Worm (Caenorhabditis elegans) whole organism, L4 larva: ENCODE results near the gene C06A6.4.
A peak's percentile ranks its signal among the peaks of the same experiment; 100 is the strongest.

Experiments used
- D1046.2 ChIP-seq: fragments of 200-800 bp; sonication (Bioruptor generic); IDR thresholded peaks from 2 replicates; pipeline ENCODE4 v1.3.6; 2022; ENCODE audit warnings: missing genetic modification characterization, missing compliant biosample characterization
- F26F4.8 ChIP-seq: fragments of 200-800 bp; sonication (Bioruptor generic); conservative IDR thresholded peaks from 2 replicates; pipeline ENCODE4 v1.3.6; 2022; ENCODE audit warnings: missing genetic modification characterization, missing compliant biosample characterization
- F49E8.2 ChIP-seq: sonication (generic microtip); optimal IDR thresholded peaks from 2 replicates; lab custom pipeline; 2016; ENCODE audit warnings: missing compliant biosample characterization, mild to moderate bottlenecking, missing genetic modification characterization, borderline replicate concordance
- Y105C5A.15 ChIP-seq: fragments of 200-800 bp; sonication (Bioruptor generic); IDR thresholded peaks from 2 replicates; pipeline ENCODE4 v1.3.6; 2022; ENCODE audit warnings: missing genetic modification characterization, missing compliant biosample characterization
- Y48G9A.11 ChIP-seq: fragments of 200-800 bp; sonication (Bioruptor generic); IDR thresholded peaks from 2 replicates; pipeline ENCODE4 v1.3.6; 2022; ENCODE audit warnings: missing genetic modification reagents, missing genetic modification characterization, missing compliant biosample characterization
- ZK337.2 ChIP-seq: fragments of 200-800 bp; sonication (Bioruptor generic); IDR thresholded peaks from 2 replicates; pipeline ENCODE4 v1.3.6; 2022; ENCODE audit warnings: missing genetic modification reagents, missing genetic modification characterization, missing compliant biosample characterization
- aha-1 ChIP-seq: fragments of 150-350 bp; peaks from one replicate; lab custom pipeline; 2014; ENCODE audit warnings: missing biosample characterization, missing genetic modification characterization
- ceh-20 ChIP-seq: fragments of 200-800 bp; sonication (Bioruptor generic); IDR thresholded peaks from 2 replicates; pipeline ENCODE4 v1.3.6; 2022; ENCODE audit warnings: missing genetic modification reagents, missing genetic modification characterization, missing compliant biosample characterization
- ceh-44 ChIP-seq: fragments of 200-800 bp; sonication (Bioruptor generic); IDR thresholded peaks from 2 replicates; pipeline ENCODE4 v1.3.6; 2022; ENCODE audit warnings: missing genetic modification reagents, missing genetic modification characterization, missing compliant biosample characterization
- daf-12 ChIP-seq: fragments of 150-350 bp; optimal IDR thresholded peaks from 2 replicates; lab custom pipeline; 2014; ENCODE audit warnings: missing biosample characterization, missing genetic modification reagents, missing genetic modification characterization
- daf-16 ChIP-seq, 3 experiments: sonication (generic microtip); optimal IDR thresholded peaks; 2 replicates each; lab custom pipeline; 2016 to 2017; ENCODE audit warnings: missing genetic modification characterization in 3 of 3, missing genetic modification reagents in 3 of 3, mild to moderate bottlenecking in 2 of 3, missing compliant biosample characterization in 2 of 3, missing biosample characterization in 1 of 3, moderate library complexity in 1 of 3
- daf-19 ChIP-seq: fragments of 200-800 bp; sonication (Bioruptor generic); conservative IDR thresholded peaks from 2 replicates; pipeline ENCODE4 v1.3.6; 2022; ENCODE audit warnings: missing genetic modification characterization, missing compliant biosample characterization
- dmd-6 ChIP-seq: fragments of 200-800 bp; sonication (Bioruptor generic); IDR thresholded peaks from 2 replicates; pipeline ENCODE4 v1.3.6; 2022; ENCODE audit warnings: missing genetic modification reagents, missing genetic modification characterization, missing compliant biosample characterization
- dmd-8 ChIP-seq: fragments of 200-800 bp; sonication (Bioruptor generic); IDR thresholded peaks from 2 replicates; pipeline ENCODE4 v1.3.6; 2022; ENCODE audit warnings: missing genetic modification characterization, missing compliant biosample characterization
- dpl-1 ChIP-seq: fragments of 150-350 bp; optimal IDR thresholded peaks from 2 replicates; lab custom pipeline; 2014; ENCODE audit warnings: missing biosample characterization, missing genetic modification reagents, missing genetic modification characterization
- dve-1 ChIP-seq: sonication (generic microtip); optimal IDR thresholded peaks from 2 replicates; lab custom pipeline; 2017; ENCODE audit warnings: antibody characterized with exemption, mild to moderate bottlenecking, missing genetic modification characterization, missing compliant biosample characterization; ENCODE audit not compliant: insufficient read depth
- egl-43 ChIP-seq: fragments of 200-800 bp; sonication (Bioruptor generic); IDR thresholded peaks from 2 replicates; pipeline ENCODE4 v1.3.6; 2022; ENCODE audit warnings: missing genetic modification reagents, missing genetic modification characterization, missing compliant biosample characterization
- fkh-10 ChIP-seq: fragments of 150-350 bp; optimal IDR thresholded peaks from 2 replicates; lab custom pipeline; 2014; ENCODE audit warnings: missing biosample characterization, missing genetic modification reagents, missing genetic modification characterization
- fos-1 ChIP-seq: fragments of 150-350 bp; optimal IDR thresholded peaks from 2 replicates; lab custom pipeline; 2014; ENCODE audit warnings: missing biosample characterization, missing genetic modification characterization
- hif-1 ChIP-seq, 2 experiments: sonication (generic microtip); optimal IDR thresholded peaks; 2 replicates each; lab custom pipeline; 2016 to 2017; ENCODE audit warnings: missing compliant biosample characterization in 2 of 2, missing genetic modification characterization in 2 of 2, missing genetic modification reagents in 2 of 2, missing genotype in 2 of 2, mild to moderate bottlenecking in 1 of 2
- hlh-11 ChIP-seq: fragments of 200-800 bp; sonication (Bioruptor generic); optimal IDR thresholded peaks from 2 replicates; lab custom pipeline; 2018; ENCODE audit warnings: mild to moderate bottlenecking, missing genetic modification characterization, missing compliant biosample characterization
- hmg-1.1 ChIP-seq: fragments of 200-800 bp; sonication (Bioruptor generic); IDR thresholded peaks from 2 replicates; pipeline ENCODE4 v1.3.6; 2022; ENCODE audit warnings: missing genetic modification reagents, missing genetic modification characterization, missing compliant biosample characterization
- lim-7 ChIP-seq: fragments of 200-800 bp; sonication (Bioruptor generic); IDR thresholded peaks from 2 replicates; pipeline ENCODE4 v1.3.6; 2022; ENCODE audit warnings: missing genetic modification characterization, missing compliant biosample characterization
- lin-1 ChIP-seq: fragments of 200-800 bp; sonication (Bioruptor generic); IDR thresholded peaks from 2 replicates; pipeline ENCODE4 v1.3.6; 2022; ENCODE audit warnings: missing genetic modification reagents, missing genetic modification characterization, missing compliant biosample characterization
- lin-13 ChIP-seq: fragments of 150-350 bp; optimal IDR thresholded peaks from 2 replicates; lab custom pipeline; 2014; ENCODE audit warnings: missing biosample characterization, missing genetic modification reagents, missing genetic modification characterization
- lin-38 ChIP-seq: fragments of 200-800 bp; sonication (Bioruptor generic); IDR thresholded peaks from 2 replicates; pipeline ENCODE4 v1.3.6; 2022; ENCODE audit warnings: missing genetic modification reagents, missing genetic modification characterization, missing compliant biosample characterization
- lin-39 ChIP-seq: fragments of 150-350 bp; optimal IDR thresholded peaks from 2 replicates; lab custom pipeline; 2014; ENCODE audit warnings: missing biosample characterization, missing genetic modification reagents, missing genetic modification characterization
- lsy-2 ChIP-seq, 2 experiments: fragments of 150-350 bp in 1 of 2; sonication (generic microtip) in 1 of 2; optimal IDR thresholded peaks; 2 replicates each; lab custom pipeline; 2014 to 2017; ENCODE audit warnings: missing biosample characterization in 2 of 2, missing genetic modification characterization in 2 of 2
- madf-5 ChIP-seq, 2 experiments: fragments of 200-800 bp; sonication (Bioruptor generic); IDR thresholded peaks; 2 replicates each; pipeline ENCODE4 v1.3.6; 2022; ENCODE audit warnings: missing compliant biosample characterization in 2 of 2, missing genetic modification characterization in 2 of 2
- madf-9 ChIP-seq: fragments of 200-800 bp; sonication (Bioruptor generic); conservative IDR thresholded peaks from 2 replicates; pipeline ENCODE4 v1.3.6; 2022; ENCODE audit warnings: missing genetic modification reagents, missing genetic modification characterization, missing compliant biosample characterization
- mep-1 ChIP-seq: fragments of 150-350 bp; sonication (generic microtip); optimal IDR thresholded peaks from 3 replicates; lab custom pipeline; 2014; ENCODE audit warnings: missing biosample characterization, missing genetic modification characterization
- mes-2 ChIP-seq: sonication (generic microtip); optimal IDR thresholded peaks from 2 replicates; lab custom pipeline; 2016; ENCODE audit warnings: missing genotype, mild to moderate bottlenecking, missing genetic modification characterization, missing compliant biosample characterization; ENCODE audit not compliant: poor library complexity, severe bottlenecking
- mxl-2 ChIP-seq: fragments of 200-800 bp; sonication (Bioruptor generic); conservative IDR thresholded peaks from 2 replicates; pipeline ENCODE4 v1.3.6; 2022; ENCODE audit warnings: missing genetic modification reagents, missing genetic modification characterization, missing compliant biosample characterization
- mxl-3 ChIP-seq: fragments of 200-800 bp; sonication (Bioruptor generic); optimal IDR thresholded peaks from 2 replicates; lab custom pipeline; 2018; ENCODE audit warnings: mild to moderate bottlenecking, missing genetic modification characterization, missing compliant biosample characterization
- nhr-102 ChIP-seq: sonication (generic microtip); optimal IDR thresholded peaks from 2 replicates; lab custom pipeline; 2016; ENCODE audit warnings: mild to moderate bottlenecking, missing genetic modification characterization, moderate library complexity, missing compliant biosample characterization
- nhr-111 ChIP-seq: fragments of 200-800 bp; sonication (Bioruptor generic); optimal IDR thresholded peaks from 2 replicates; lab custom pipeline; 2018; ENCODE audit warnings: mild to moderate bottlenecking, missing genetic modification characterization, missing compliant biosample characterization
- nhr-28 ChIP-seq: fragments of 150-350 bp; optimal IDR thresholded peaks from 2 replicates; lab custom pipeline; 2014; ENCODE audit warnings: missing biosample characterization, missing genetic modification characterization
- nhr-6 ChIP-seq: fragments of 150-350 bp; optimal IDR thresholded peaks from 2 replicates; lab custom pipeline; 2014; ENCODE audit warnings: missing biosample characterization, missing genetic modification characterization
- php-3 ChIP-seq: fragments of 200-800 bp; sonication (Bioruptor generic); IDR thresholded peaks from 2 replicates; pipeline ENCODE4 v1.3.6; 2022; ENCODE audit warnings: missing genetic modification reagents, missing genetic modification characterization, missing compliant biosample characterization
- pqm-1 ChIP-seq: sonication (generic microtip); optimal IDR thresholded peaks from 2 replicates; lab custom pipeline; 2017; ENCODE audit warnings: missing biosample characterization, missing genetic modification characterization
- snpc-1.2 ChIP-seq: fragments of 200-800 bp; sonication (Bioruptor generic); IDR thresholded peaks from 2 replicates; pipeline ENCODE4 v1.3.6; 2022; ENCODE audit warnings: missing genetic modification reagents, missing genetic modification characterization, missing compliant biosample characterization
- spr-1 ChIP-seq: sonication (generic microtip); optimal IDR thresholded peaks from 2 replicates; lab custom pipeline; 2016; ENCODE audit warnings: mild to moderate bottlenecking, missing genetic modification characterization, missing compliant biosample characterization
- unc-130 ChIP-seq: sonication (generic microtip); optimal IDR thresholded peaks from 2 replicates; lab custom pipeline; 2016; ENCODE audit warnings: missing genetic modification reagents, missing genetic modification characterization, missing compliant biosample characterization
- zfp-2 ChIP-seq: sonication (generic microtip); optimal IDR thresholded peaks from 2 replicates; lab custom pipeline; 2016; ENCODE audit warnings: mild to moderate bottlenecking, missing genetic modification characterization, missing compliant biosample characterization
- zfp-3 ChIP-seq: fragments of 200-800 bp; sonication (Bioruptor generic); conservative IDR thresholded peaks from 2 replicates; pipeline ENCODE4 v1.3.6; 2022; ENCODE audit warnings: missing genetic modification reagents, missing genetic modification characterization, missing compliant biosample characterization
- zip-11 ChIP-seq: fragments of 200-800 bp; sonication (Bioruptor generic); IDR thresholded peaks from 2 replicates; pipeline ENCODE4 v1.3.6; 2022; ENCODE audit warnings: missing genetic modification characterization, missing compliant biosample characterization

C06A6.4 gene

DNA sequence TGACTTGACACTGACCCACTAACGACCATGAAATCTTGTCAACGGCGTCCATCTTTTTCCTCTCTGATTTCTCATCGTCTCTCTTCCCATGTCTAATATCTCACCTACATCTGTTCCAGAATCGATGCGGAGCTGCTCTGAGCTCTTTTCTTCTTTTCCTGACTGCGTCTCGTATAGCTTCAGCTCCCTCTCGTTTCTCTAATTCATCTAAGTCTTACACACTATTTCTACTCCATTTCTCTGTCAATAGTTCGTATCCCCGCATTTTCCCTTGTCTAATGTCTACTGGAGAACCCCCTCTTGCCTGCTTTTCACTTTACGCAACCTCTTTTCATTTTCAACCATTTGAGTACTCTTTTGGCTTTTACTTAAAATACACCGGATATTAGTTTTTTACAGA, 11.2 kb downstream of the C06A6.4 start, which contains the start of gene ric-3 (continued):
- no peak for TF ChIP-seq D1046.2
- no peak for TF ChIP-seq ZK337.2 (GFP tag; lab: Robert Waterston, UW)
- TF ChIP-seq zfp-3 (GFP tag; lab: Robert Waterston, UW) = no peak
- TF ChIP-seq lin-39 = no peak
- TF ChIP-seq pqm-1 (tag; lab: Kevin White, UChicago) = no peak
- TF ChIP-seq egl-43 = no peak
- TF ChIP-seq dve-1 = no peak
- no peak for TF ChIP-seq php-3
- no peak for TF ChIP-seq F26F4.8 (GFP tag; lab: Robert Waterston, UW)
- TF ChIP-seq daf-19 = no peak
- no peak for TF ChIP-seq F49E8.2 (tag; lab: Kevin White, UChicago)
- TF ChIP-seq daf-12 (tag; lab: Kevin White, UChicago) = no peak
- no peak for TF ChIP-seq Y105C5A.15 (GFP tag; lab: Robert Waterston, UW)
- no peak for TF ChIP-seq zfp-2 (tag; lab: Kevin White, UChicago)
- no peak for TF ChIP-seq lin-1 (GFP tag; lab: Robert Waterston, UW)

DNA sequence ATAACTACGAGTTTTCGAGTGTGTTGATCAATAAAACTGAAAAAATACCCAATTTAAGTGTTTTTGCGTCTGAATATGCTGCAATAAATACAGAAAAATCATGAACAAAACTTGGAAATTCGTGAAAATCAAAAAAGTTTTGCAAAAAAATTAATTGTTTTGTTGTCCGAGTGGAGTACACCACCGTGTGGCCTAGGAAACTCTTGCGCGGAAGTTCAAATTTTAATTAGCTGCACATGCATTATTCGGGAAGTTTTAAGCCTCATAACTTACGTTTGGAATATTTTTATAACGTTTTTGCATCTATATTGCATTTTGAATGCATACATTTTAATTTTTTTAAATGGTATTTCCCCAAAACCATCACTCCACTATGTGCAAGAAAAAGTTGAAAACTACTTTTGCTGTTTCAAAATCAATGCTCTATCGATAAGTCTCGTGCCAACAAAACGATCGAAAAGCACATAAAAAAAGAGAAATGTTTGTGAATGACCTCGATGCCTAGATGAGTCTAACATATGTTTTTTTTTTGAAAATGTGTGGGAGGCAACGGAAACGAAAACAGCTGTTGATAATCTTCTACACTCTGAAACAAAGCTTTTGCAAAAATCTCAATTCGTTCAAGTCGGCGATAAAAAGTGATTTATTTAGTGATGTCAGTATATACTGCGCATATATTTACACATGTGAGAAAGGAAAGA, 12.5 kb downstream of the C06A6.4 start:
- TF ChIP-seq dmd-6 (peak; percentile 38; the same call in 1 of the 2 replicates), ceh-44 (GFP tag; lab: Robert Waterston, UW) (no peak), daf-16 (GFP tag; optimal IDR thresholded peaks at IDR 0.05; lab: Kevin White, UChicago) (no peak), daf-16 (tag; optimal IDR thresholded peaks at IDR 0.05; lab: Kevin White, UChicago) (peak; percentile 24), lsy-2 (tag; optimal IDR thresholded peaks at IDR 0.05; lab: Kevin White, UChicago) (peak in 1 of 2 experiments; percentile 45), aha-1 (tag; lab: Kevin White, UChicago) (peak; percentile 60), unc-130 (peak; percentile 62), Y48G9A.11 (peak; percentile 50; the same call in 1 of the 2 replicates), nhr-28 (tag; lab: Kevin White, UChicago) (peak; percentile 32), lin-38 (peak; percentile 40), ZK337.2 (GFP tag; lab: Robert Waterston, UW) (peak; percentile 49; the same call in 1 of the 2 replicates), zip-11 (GFP tag; lab: Robert Waterston, UW) (no peak), dpl-1 (GFP tag; lab: Kevin White, UChicago) (peak; percentile 83), snpc-1.2 (GFP tag; lab: Robert Waterston, UW) (0 out of 2 replicates have a peak, but pooled peaks have one; percentile 25), hlh-11 (tag; lab: Kevin White, UChicago) (peak; percentile 29), nhr-111 (no peak), mes-2 (tag; lab: Kevin White, UChicago) (peak; percentile 92), hif-1 (tag; optimal IDR thresholded peaks at IDR 0.05; lab: Kevin White, UChicago) (peak in 1 of 2 experiments; percentile 22), zfp-3 (GFP tag; lab: Robert Waterston, UW) (no peak), ceh-20 (GFP tag; lab: Robert Waterston, UW) (no peak), pqm-1 (tag; lab: Kevin White, UChicago) (no peak), dve-1 (peak; percentile 41)

DNA sequence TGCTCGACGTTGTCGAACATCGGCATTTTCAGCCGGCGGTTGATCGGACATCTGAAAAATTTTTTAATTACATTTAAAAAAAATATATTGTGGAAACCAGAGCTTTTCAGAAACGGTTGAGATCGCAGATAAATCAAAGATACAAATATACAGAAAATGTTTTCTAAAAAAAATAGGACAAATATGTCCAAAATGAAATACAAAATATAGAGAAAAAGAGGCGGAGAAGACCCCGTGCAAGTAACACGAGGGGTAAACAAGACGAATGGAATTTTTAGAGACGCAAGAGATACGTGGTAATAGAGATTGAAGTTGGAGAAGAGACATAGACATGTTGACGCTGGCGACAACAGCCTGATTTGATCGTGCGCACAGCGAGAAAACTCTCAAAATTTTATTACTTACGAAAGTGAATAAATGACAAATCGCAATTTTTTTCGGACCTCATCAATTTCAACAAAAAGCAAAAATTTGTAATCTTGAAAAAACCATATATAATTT, 13.4 kb downstream of the C06A6.4 start, which contains the start of gene cdgs-1:
cdgs-1 (minus strand) TSS at position 51 of the 501 bp plus-strand sequence.
- TF ChIP-seq dmd-8 (GFP tag; lab: Robert Waterston, UW) (no peak), fos-1 (no peak), dpl-1 (GFP tag; lab: Kevin White, UChicago) (peak; percentile 44), nhr-6 (no peak), lim-7 (GFP tag; lab: Robert Waterston, UW) (no peak), nhr-111 (no peak), mxl-3 (GFP tag; lab: Kevin White, UChicago) (peak; percentile 74), lin-13 (GFP tag; lab: Kevin White, UChicago) (no peak), mep-1 (tag; lab: Kevin White, UChicago) (peak; percentile 48), fkh-10 (GFP tag; lab: Kevin White, UChicago) (peak; percentile 51), spr-1 (tag; lab: Kevin White, UChicago) (no peak), nhr-102 (tag; lab: Kevin White, UChicago) (no peak), mxl-2 (no peak), zfp-3 (GFP tag; lab: Robert Waterston, UW) (no peak), madf-5 (GFP tag; IDR thresholded peaks at IDR 0.05; lab: Robert Waterston, UW) (no peak), zip-11 (GFP tag; lab: Robert Waterston, UW) (no peak), madf-9 (GFP tag; lab: Robert Waterston, UW) (no peak), hmg-1.1 (0 out of 2 replicates have a peak, but pooled peaks have one; percentile 40)
